Worm (Caenorhabditis elegans) whole organism, L4 larva: Measurements from ENCODE around the gene tor-1.

Source experiments
- ceh-82 ChIP-seq: sonication (generic microtip); optimal IDR thresholded peaks from 2 replicates; lab custom pipeline; 2017; ENCODE audit warnings: missing biosample characterization, missing genetic modification characterization
- egl-43 ChIP-seq: fragments of 200-800 bp; sonication (Bioruptor generic); IDR thresholded peaks from 2 replicates; pipeline ENCODE4 v1.3.6; 2022; ENCODE audit warnings: missing genetic modification reagents, missing genetic modification characterization, missing compliant biosample characterization
- lsy-2 ChIP-seq, 2 experiments: fragments of 150-350 bp in 1 of 2; sonication (generic microtip) in 1 of 2; optimal IDR thresholded peaks; 2 replicates each; lab custom pipeline; 2014 to 2017; ENCODE audit warnings: missing biosample characterization in 2 of 2, missing genetic modification characterization in 2 of 2
- mep-1 ChIP-seq: fragments of 150-350 bp; sonication (generic microtip); optimal IDR thresholded peaks from 3 replicates; lab custom pipeline; 2014; ENCODE audit warnings: missing biosample characterization, missing genetic modification characterization
- nhr-25 ChIP-seq: sonication (generic microtip); optimal IDR thresholded peaks from 2 replicates; lab custom pipeline; 2017; ENCODE audit warnings: missing genetic modification characterization, mild to moderate bottlenecking, missing compliant biosample characterization, antibody characterized with exemption, moderate library complexity, borderline replicate concordance; ENCODE audit not compliant: insufficient read depth
- nhr-41 ChIP-seq: fragments of 200-800 bp; sonication (Bioruptor generic); IDR thresholded peaks from 2 replicates; pipeline ENCODE4 v1.3.6; 2022; ENCODE audit warnings: missing genetic modification reagents, missing genetic modification characterization, missing compliant biosample characterization
- nhr-77 ChIP-seq: fragments of 150-350 bp; optimal IDR thresholded peaks from 2 replicates; lab custom pipeline; 2014; ENCODE audit warnings: missing biosample characterization, missing genetic modification characterization

- TF ChIP-seq nhr-25 (tag; lab: Kevin White, UChicago) (no peak), nhr-41 (no peak), egl-43 (GFP tag; lab: Robert Waterston, UW) (no peak), ceh-82 (tag; lab: Kevin White, UChicago) (no peak), mep-1 (tag; lab: Kevin White, UChicago) (no peak), lsy-2 (tag; optimal IDR thresholded peaks at IDR 0.05; lab: Kevin White, UChicago) (no peak), nhr-77 (no peak)
These were observed 44.8 kb downstream of the tor-1 start for ce11 chrIV:13940847-13941246.
